Worm (Caenorhabditis elegans) whole organism, L3 larva: ENCODE results near the gene gei-3.

Experiments
- R02D3.7 ChIP-seq: fragments of 150-350 bp; optimal IDR thresholded peaks from 2 replicates; lab custom pipeline; 2014; ENCODE audit warnings: missing biosample characterization, missing genetic modification characterization
- ZK546.5 ChIP-seq: sonication (generic microtip); optimal IDR thresholded peaks from 2 replicates; lab custom pipeline; 2017; ENCODE audit warnings: missing biosample characterization, missing genetic modification characterization
- aly-2 ChIP-seq: fragments of 150-350 bp; optimal IDR thresholded peaks from 2 replicates; lab custom pipeline; 2014; ENCODE audit warnings: missing biosample characterization, missing genetic modification characterization
- ama-1 ChIP-seq: fragments of 150-350 bp; optimal IDR thresholded peaks from 2 replicates; lab custom pipeline; 2018
- ceh-16 ChIP-seq: sonication (generic microtip); optimal IDR thresholded peaks from 2 replicates; lab custom pipeline; 2017; ENCODE audit warnings: missing biosample characterization, missing genetic modification characterization
- ceh-28 ChIP-seq: fragments of 150-350 bp; optimal IDR thresholded peaks from 2 replicates; lab custom pipeline; 2014; ENCODE audit warnings: missing biosample characterization, missing genetic modification reagents, missing genetic modification characterization
- ceh-82 ChIP-seq: fragments of 150-350 bp; optimal IDR thresholded peaks from 2 replicates; lab custom pipeline; 2014; ENCODE audit warnings: missing biosample characterization, missing genetic modification characterization
- ceh-9 ChIP-seq: sonication (generic microtip); optimal IDR thresholded peaks from 2 replicates; lab custom pipeline; 2018; ENCODE audit warnings: missing biosample characterization, missing genetic modification characterization
- daf-12 ChIP-seq: fragments of 150-350 bp; optimal IDR thresholded peaks from 2 replicates; lab custom pipeline; 2014; ENCODE audit warnings: missing biosample characterization, missing genetic modification reagents, missing genetic modification characterization
- egl-27 ChIP-seq: sonication (generic microtip); optimal IDR thresholded peaks from 4 replicates; lab custom pipeline; 2017; ENCODE audit warnings: missing biosample characterization, missing genetic modification reagents, missing genetic modification characterization
- egl-5 ChIP-seq: fragments of 150-350 bp; optimal IDR thresholded peaks from 2 replicates; lab custom pipeline; 2017; ENCODE audit warnings: missing biosample characterization, missing genetic modification reagents, missing genetic modification characterization, inconsistent platforms
- elt-1 ChIP-seq: fragments of 150-350 bp; optimal IDR thresholded peaks from 2 replicates; lab custom pipeline; 2014; ENCODE audit warnings: missing biosample characterization, missing genetic modification characterization
- elt-2 ChIP-seq: sonication (generic microtip); optimal IDR thresholded peaks from 2 replicates; lab custom pipeline; 2016; ENCODE audit warnings: missing genetic modification reagents, mild to moderate bottlenecking, missing genetic modification characterization, missing compliant biosample characterization
- eor-1 ChIP-seq, 2 experiments: fragments of 150-350 bp; optimal IDR thresholded peaks; 2 replicates each; lab custom pipeline; 2014 to 2018; ENCODE audit warnings: missing biosample characterization in 2 of 2, missing genetic modification characterization in 2 of 2
- fkh-10 ChIP-seq: sonication (generic microtip); optimal IDR thresholded peaks from 2 replicates; lab custom pipeline; 2017; ENCODE audit warnings: missing biosample characterization, missing genetic modification reagents, missing genetic modification characterization
- hmg-11 ChIP-seq: sonication (generic microtip); optimal IDR thresholded peaks from 2 replicates; lab custom pipeline; 2016; ENCODE audit warnings: missing genetic modification characterization, missing compliant biosample characterization
- jun-1 ChIP-seq: fragments of 150-350 bp; optimal IDR thresholded peaks from 2 replicates; lab custom pipeline; 2014; ENCODE audit warnings: missing biosample characterization, missing genetic modification reagents, missing genetic modification characterization
- lin-15B ChIP-seq: fragments of 150-350 bp; optimal IDR thresholded peaks from 2 replicates; lab custom pipeline; 2014; ENCODE audit warnings: missing biosample characterization, missing genetic modification characterization
- lin-39 ChIP-seq: fragments of 150-350 bp; optimal IDR thresholded peaks from 2 replicates; lab custom pipeline; 2018; ENCODE audit warnings: missing biosample characterization, missing genetic modification reagents, missing genetic modification characterization
- lsy-12 ChIP-seq: sonication (generic microtip); optimal IDR thresholded peaks from 2 replicates; lab custom pipeline; 2016; ENCODE audit warnings: mild to moderate bottlenecking, missing genetic modification characterization, missing compliant biosample characterization
- mml-1 ChIP-seq: fragments of 150-350 bp; sonication (generic microtip); optimal IDR thresholded peaks from 3 replicates; lab custom pipeline; 2014; ENCODE audit warnings: missing biosample characterization, missing genetic modification characterization
- nfya-1 ChIP-seq: sonication (generic microtip); optimal IDR thresholded peaks from 2 replicates; lab custom pipeline; 2017; ENCODE audit warnings: missing genetic modification characterization, mild to moderate bottlenecking, missing compliant biosample characterization, antibody characterized with exemption, moderate library complexity; ENCODE audit not compliant: insufficient read depth
- nhr-11 ChIP-seq: fragments of 150-350 bp; optimal IDR thresholded peaks from 2 replicates; lab custom pipeline; 2014; ENCODE audit warnings: missing biosample characterization, missing genetic modification characterization
- nhr-12 ChIP-seq: fragments of 150-350 bp; optimal IDR thresholded peaks from 2 replicates; lab custom pipeline; 2014; ENCODE audit warnings: missing biosample characterization, missing genetic modification characterization
- nhr-23 ChIP-seq: fragments of 150-350 bp; optimal IDR thresholded peaks from 2 replicates; lab custom pipeline; 2014; ENCODE audit warnings: missing biosample characterization, missing genetic modification reagents, missing genetic modification characterization
- nhr-237 ChIP-seq: fragments of 150-350 bp; optimal IDR thresholded peaks from 2 replicates; lab custom pipeline; 2014; ENCODE audit warnings: missing biosample characterization, missing genetic modification characterization
- nhr-25 ChIP-seq: sonication (generic microtip); optimal IDR thresholded peaks from 2 replicates; lab custom pipeline; 2017; ENCODE audit warnings: missing biosample characterization, missing genetic modification characterization
- nhr-28 ChIP-seq: fragments of 150-350 bp; optimal IDR thresholded peaks from 2 replicates; lab custom pipeline; 2014; ENCODE audit warnings: missing biosample characterization, missing genetic modification characterization
- nhr-67 ChIP-seq: fragments of 150-350 bp; optimal IDR thresholded peaks from 2 replicates; lab custom pipeline; 2014; ENCODE audit warnings: missing biosample characterization, missing genetic modification characterization
- nhr-76 ChIP-seq: fragments of 150-350 bp; sonication (generic microtip); optimal IDR thresholded peaks from 5 replicates; lab custom pipeline; 2014; ENCODE audit warnings: missing biosample characterization, missing genetic modification characterization
- nhr-77 ChIP-seq: fragments of 150-350 bp; optimal IDR thresholded peaks from 2 replicates; lab custom pipeline; 2014; ENCODE audit warnings: missing biosample characterization, missing genetic modification characterization
- pha-4 ChIP-seq: fragments of 150-350 bp; optimal IDR thresholded peaks from 2 replicates; lab custom pipeline; 2014; ENCODE audit warnings: missing biosample characterization, missing genetic modification reagents, missing genetic modification characterization
- pqm-1 ChIP-seq: fragments of 150-350 bp; optimal IDR thresholded peaks from 2 replicates; lab custom pipeline; 2017; ENCODE audit warnings: missing biosample characterization, missing genetic modification characterization, inconsistent platforms
- sea-2 ChIP-seq: fragments of 150-350 bp; sonication (generic microtip); optimal IDR thresholded peaks from 4 replicates; lab custom pipeline; 2014; ENCODE audit warnings: missing biosample characterization, missing genetic modification reagents, missing genetic modification characterization
- skn-1 ChIP-seq: fragments of 150-350 bp; optimal IDR thresholded peaks from 2 replicates; lab custom pipeline; 2014; ENCODE audit warnings: missing biosample characterization, missing genetic modification characterization
- tbx-2 ChIP-seq: sonication (generic microtip); optimal IDR thresholded peaks from 2 replicates; lab custom pipeline; 2016; ENCODE audit warnings: mild to moderate bottlenecking, missing genetic modification characterization, missing compliant biosample characterization
- unc-39 ChIP-seq: sonication (generic microtip); optimal IDR thresholded peaks from 4 replicates; lab custom pipeline; 2017; ENCODE audit warnings: missing biosample characterization, missing genetic modification characterization
- zag-1 ChIP-seq: fragments of 150-350 bp; optimal IDR thresholded peaks from 2 replicates; lab custom pipeline; 2014; ENCODE audit warnings: missing biosample characterization, missing genetic modification characterization

Gene gei-3

DNA sequence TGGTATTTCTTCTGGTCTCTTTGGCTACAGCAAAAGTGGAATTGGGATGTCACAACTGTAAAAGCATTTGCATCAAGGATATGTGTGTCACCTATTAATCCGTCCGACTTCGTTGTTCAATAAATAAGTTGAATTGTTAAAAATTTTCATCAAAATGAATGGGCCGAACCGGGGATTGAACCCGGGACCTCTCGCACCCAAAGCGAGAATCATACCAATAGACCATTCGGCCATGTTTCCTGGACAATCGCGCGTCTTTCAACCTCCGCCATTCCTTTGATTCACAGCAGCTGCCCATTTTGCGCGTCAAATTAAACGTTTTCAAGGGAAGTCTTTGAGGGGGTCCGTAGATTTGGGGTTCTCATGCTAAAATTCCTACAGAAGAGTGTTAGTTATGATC is 41.2 kb upstream of the gei-3 start:
- TF ChIP-seq mml-1 (tag; lab: Kevin White, UChicago), result no peak
- no peak for TF ChIP-seq nhr-11 (tag; lab: Kevin White, UChicago)
- peak; percentile 3 for TF ChIP-seq lin-39 (tag; lab: Kevin White, UChicago)
- TF ChIP-seq, all 47 proteins: peak for 1

DNA sequence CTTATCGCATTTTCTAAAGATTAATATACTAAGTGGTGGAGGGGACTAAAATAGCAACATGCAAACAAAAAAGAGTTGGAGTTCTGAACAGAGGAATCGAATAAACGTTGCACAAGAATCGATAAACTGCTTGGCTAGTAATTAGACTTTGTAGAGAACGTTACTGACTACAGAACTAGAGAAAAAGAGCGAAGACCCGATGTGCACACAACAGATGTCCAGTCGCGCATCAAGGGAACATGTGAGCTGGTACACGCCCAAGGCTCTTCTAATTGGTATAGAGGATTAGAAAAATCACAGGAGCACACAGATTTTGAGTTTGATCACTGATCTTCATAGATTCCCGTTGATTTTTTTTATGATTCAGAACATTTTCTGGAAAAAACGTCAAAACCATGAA is 40.7 kb upstream of the gei-3 start:
- no peak for TF ChIP-seq fkh-10 (GFP tag; lab: Kevin White, UChicago)
- no peak for TF ChIP-seq eor-1 (tag; optimal IDR thresholded peaks at IDR 0.05; lab: Kevin White, UChicago)
- TF ChIP-seq elt-2 (tag; lab: Kevin White, UChicago), result no peak
- TF ChIP-seq egl-5 (tag; lab: Kevin White, UChicago), result no peak
- no peak for TF ChIP-seq elt-1 (tag; lab: Kevin White, UChicago)
- TF ChIP-seq ZK546.5 (tag; lab: Kevin White, UChicago), result no peak
- TF ChIP-seq skn-1, result no peak
- no peak for TF ChIP-seq nfya-1 (tag; lab: Kevin White, UChicago)
- no peak for TF ChIP-seq unc-39 (tag; lab: Kevin White, UChicago)

DNA sequence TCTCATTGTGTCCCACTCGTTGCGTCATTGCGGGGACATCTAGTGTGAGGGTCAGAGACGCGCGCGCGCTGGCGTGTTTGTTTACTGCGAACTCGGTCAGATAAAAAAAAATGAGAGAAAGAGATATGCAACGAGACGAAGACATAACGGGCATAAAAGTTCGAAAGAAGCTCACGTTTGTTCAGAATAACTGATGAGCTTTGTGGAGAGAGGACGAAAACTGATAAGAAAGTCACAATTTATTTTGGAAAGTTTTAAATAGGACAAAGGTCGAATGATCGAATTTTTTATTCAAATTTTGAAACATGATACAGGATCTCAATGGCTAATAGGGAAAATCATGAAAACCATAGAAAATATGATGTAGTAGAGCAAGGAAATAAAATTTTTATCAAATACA is 39.6 kb upstream of the gei-3 start:
- TF ChIP-seq ceh-16 (tag; lab: Kevin White, UChicago), result no peak
- TF ChIP-seq nhr-25 (tag; lab: Kevin White, UChicago), result no peak
- TF ChIP-seq nhr-23 (tag; lab: Kevin White, UChicago), result peak; percentile 33
- TF ChIP-seq pqm-1, result no peak
- TF ChIP-seq nhr-76, result no peak
- no peak for TF ChIP-seq aly-2 (tag; lab: Kevin White, UChicago)
- TF ChIP-seq ama-1 (lab: Kevin White, UChicago), result no peak
- no peak for TF ChIP-seq sea-2 (GFP tag; lab: Kevin White, UChicago)
- no peak for TF ChIP-seq eor-1 (tag; optimal IDR thresholded peaks at IDR 0.05; lab: Kevin White, UChicago)
- TF ChIP-seq mml-1 (tag; lab: Kevin White, UChicago), result no peak
- peak; percentile 8 for TF ChIP-seq lin-39 (tag; lab: Kevin White, UChicago)
- no peak for TF ChIP-seq tbx-2 (tag; lab: Kevin White, UChicago)
- TF ChIP-seq lin-15B (tag; lab: Kevin White, UChicago), result no peak
- TF ChIP-seq nhr-77 (tag; lab: Kevin White, UChicago), result no peak
- TF ChIP-seq nhr-12 (tag; lab: Kevin White, UChicago), result no peak
- no peak for TF ChIP-seq nhr-237 (tag; lab: Kevin White, UChicago)
- peak; percentile 45 for TF ChIP-seq elt-2 (tag; lab: Kevin White, UChicago)
- TF ChIP-seq ceh-82, result no peak
- TF ChIP-seq nfya-1 (tag; lab: Kevin White, UChicago), result peak; percentile 23
- TF ChIP-seq ceh-9 (tag; lab: Kevin White, UChicago), result no peak
- TF ChIP-seq elt-1 (tag; lab: Kevin White, UChicago), result no peak
- TF ChIP-seq jun-1, result no peak
- TF ChIP-seq fkh-10 (GFP tag; lab: Kevin White, UChicago), result no peak
- peak; percentile 40 for TF ChIP-seq pha-4 (tag; lab: Kevin White, UChicago)
- TF ChIP-seq zag-1 (tag; lab: Kevin White, UChicago), result no peak
- no peak for TF ChIP-seq nhr-28 (tag; lab: Kevin White, UChicago)
- no peak for TF ChIP-seq unc-39 (tag; lab: Kevin White, UChicago)

DNA sequence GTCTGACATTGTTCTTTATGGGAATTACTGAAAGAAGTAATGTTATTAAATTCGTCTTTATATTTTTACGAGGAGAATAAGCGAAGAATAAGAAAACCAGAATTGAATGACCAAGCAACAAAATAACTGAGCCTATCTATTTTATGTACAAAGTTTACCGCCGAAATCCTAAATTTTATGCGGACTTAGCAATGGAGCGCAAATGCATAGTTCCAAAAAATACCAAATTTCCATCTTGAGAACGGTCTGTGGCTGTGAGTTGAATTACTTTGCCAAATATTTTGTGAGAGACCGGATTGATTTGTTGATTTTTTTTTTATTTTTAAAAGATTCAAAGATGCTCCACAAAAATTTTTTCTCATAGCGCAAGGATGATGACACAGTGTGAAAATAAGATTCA is 39.1 kb upstream of the gei-3 start, which contains the start of gene chd-3:
TSS of gene chd-3 (minus strand) at position 27 of the 400 bp plus-strand sequence.
- TF ChIP-seq lsy-12 (no peak), ceh-28 (no peak), daf-12 (no peak), egl-27 (no peak), nhr-67 (tag; lab: Kevin White, UChicago) (no peak), egl-5 (tag; lab: Kevin White, UChicago) (no peak), ceh-16 (tag; lab: Kevin White, UChicago) (no peak), eor-1 (tag; optimal IDR thresholded peaks at IDR 0.05; lab: Kevin White, UChicago) (no peak), mml-1 (tag; lab: Kevin White, UChicago) (no peak), aly-2 (tag; lab: Kevin White, UChicago) (no peak), elt-1 (tag; lab: Kevin White, UChicago) (no peak), nfya-1 (tag; lab: Kevin White, UChicago) (no peak), ZK546.5 (tag; lab: Kevin White, UChicago) (no peak), hmg-11 (tag; lab: Kevin White, UChicago) (no peak), lin-15B (tag; lab: Kevin White, UChicago) (no peak), pqm-1 (no peak), nhr-11 (tag; lab: Kevin White, UChicago) (no peak), nhr-76 (no peak), R02D3.7 (no peak)
